Fruit fly (Drosophila melanogaster) whole organism, embryonic: ENCODE data around the gene CG12106.
A peak's percentile ranks its signal among the peaks of the same experiment; 100 is the strongest.

Experiments used
- Abd-B ChIP-seq: fragments of 200-800 bp; sonication (Bioruptor generic); optimal IDR thresholded peaks from 2 replicates; lab custom pipeline; 2018; ENCODE audit warnings: missing biosample characterization, mild to moderate bottlenecking, missing genetic modification characterization, moderate library complexity
- BEAF-32 ChIP-seq: fragments of 200-800 bp; sonication (Bioruptor generic); optimal IDR thresholded peaks from 3 replicates; lab custom pipeline; 2017; ENCODE audit warnings: missing biosample characterization, missing genetic modification characterization, mild to moderate bottlenecking, moderate library complexity, missing genetic modification reagents
- C15 ChIP-seq: fragments of 200-800 bp; sonication (Bioruptor generic); IDR thresholded peaks from 3 replicates; pipeline ENCODE4 v1.3.6; 2022; ENCODE audit warnings: missing biosample characterization, missing genetic modification characterization
- CG11398 ChIP-seq: fragments of 200-800 bp; sonication (Bioruptor generic); optimal IDR thresholded peaks from 2 replicates; lab custom pipeline; 2016; ENCODE audit warnings: missing biosample characterization, missing genetic modification characterization
- CG12236 ChIP-seq: fragments of 200-800 bp; sonication (Bioruptor generic); optimal IDR thresholded peaks from 2 replicates; lab custom pipeline; 2016; ENCODE audit warnings: missing biosample characterization, missing genetic modification characterization
- CG15514 ChIP-seq: fragments of 200-800 bp; sonication (Bioruptor generic); optimal IDR thresholded peaks from 3 replicates; lab custom pipeline; 2017; ENCODE audit warnings: missing biosample characterization, missing genetic modification characterization, mild to moderate bottlenecking, moderate library complexity, missing genetic modification reagents
- CG17829 ChIP-seq: fragments of 200-800 bp; optimal IDR thresholded peaks from 2 replicates; lab custom pipeline; 2019; ENCODE audit warnings: missing biosample characterization, mild to moderate bottlenecking, missing genetic modification characterization, moderate library complexity
- CG2116 ChIP-seq: fragments of 200-800 bp; sonication (Bioruptor generic); optimal IDR thresholded peaks from 3 replicates; lab custom pipeline; 2018; ENCODE audit warnings: missing biosample characterization, mild to moderate bottlenecking, missing genetic modification characterization
- CG32532 ChIP-seq: fragments of 200-800 bp; sonication (Bioruptor generic); IDR thresholded peaks from 2 replicates; pipeline ENCODE4 v1.3.6; 2022; ENCODE audit warnings: missing biosample characterization, missing genetic modification characterization
- CG3726 ChIP-seq: fragments of 200-800 bp; sonication (Bioruptor generic); IDR thresholded peaks from 3 replicates; pipeline ENCODE4, ENCODE4 v1.3.6; 2022; ENCODE audit warnings: missing biosample characterization, missing genetic modification characterization
- CG4617 ChIP-seq: fragments of 200-800 bp; sonication (Bioruptor generic); optimal IDR thresholded peaks from 3 replicates; lab custom pipeline; 2016; ENCODE audit warnings: missing biosample characterization, missing genetic modification characterization, borderline replicate concordance
- CG4730 ChIP-seq: fragments of 200-800 bp; sonication (Bioruptor generic); IDR thresholded peaks from 2 replicates; pipeline ENCODE4 v1.3.6; 2022; ENCODE audit warnings: missing biosample characterization, missing genetic modification characterization
- CG4820 ChIP-seq: fragments of 200-800 bp; sonication (Bioruptor generic); optimal IDR thresholded peaks from 3 replicates; lab custom pipeline; 2016; ENCODE audit warnings: missing biosample characterization, missing genetic modification characterization
- CG7963 ChIP-seq: fragments of 200-800 bp; sonication (Bioruptor generic); IDR thresholded peaks from 3 replicates; pipeline ENCODE4 v1.3.6; 2022; ENCODE audit warnings: missing biosample characterization, missing genetic modification characterization; ENCODE audit not compliant: partially characterized antibody
- CG9797 ChIP-seq: fragments of 200-800 bp; sonication (Bioruptor generic); optimal IDR thresholded peaks from 3 replicates; lab custom pipeline; 2018; ENCODE audit warnings: missing biosample characterization, mild to moderate bottlenecking, missing genetic modification characterization
- Dfd ChIP-seq, 2 experiments: fragments of >200 bp; optimal IDR thresholded peaks; 2 replicates each; lab custom pipeline; 2017; ENCODE audit warnings: missing biosample characterization in 2 of 2, missing genetic modification characterization in 2 of 2
- Dip2 ChIP-seq: fragments of 200-800 bp; sonication (Bioruptor generic); IDR thresholded peaks from 2 replicates; pipeline ENCODE4 v1.3.6; 2022; ENCODE audit warnings: missing biosample characterization, missing genetic modification characterization
- Dip3 ChIP-seq: fragments of 200-800 bp; sonication (Bioruptor generic); optimal IDR thresholded peaks from 3 replicates; lab custom pipeline; 2016; ENCODE audit warnings: missing biosample characterization, missing genetic modification characterization
- Dll ChIP-seq: fragments of 200-800 bp; sonication (Bioruptor generic); IDR thresholded peaks from 4 replicates; pipeline ENCODE4 v1.3.6; 2022; ENCODE audit warnings: missing biosample characterization, missing genetic modification characterization; ENCODE audit not compliant: partially characterized antibody
- Doc3 ChIP-seq: fragments of 200-800 bp; sonication (Bioruptor generic); IDR thresholded peaks from 3 replicates; pipeline ENCODE4 v1.3.6; 2022; ENCODE audit warnings: missing biosample characterization, missing genetic modification characterization; ENCODE audit not compliant: partially characterized antibody
- Ets97D ChIP-seq: fragments of 200-800 bp; sonication (Bioruptor generic); optimal IDR thresholded peaks from 3 replicates; lab custom pipeline; 2016; ENCODE audit warnings: missing biosample characterization, missing genetic modification characterization
- HLH4C ChIP-seq: fragments of 200-800 bp; sonication (Bioruptor generic); IDR thresholded peaks from 3 replicates; pipeline ENCODE4 v1.3.6; 2022; ENCODE audit warnings: missing biosample characterization, missing genetic modification characterization; ENCODE audit not compliant: partially characterized antibody
- MBD-R2 ChIP-seq: fragments of 200-800 bp; sonication (Bioruptor generic); IDR thresholded peaks from 2 replicates; pipeline ENCODE4 v1.3.6; 2022; ENCODE audit warnings: missing biosample characterization, missing genetic modification characterization
- MESR4 ChIP-seq: fragments of 200-800 bp; sonication (Bioruptor generic); optimal IDR thresholded peaks from 2 replicates; lab custom pipeline; 2018; ENCODE audit warnings: missing biosample characterization, mild to moderate bottlenecking, missing genetic modification characterization, moderate library complexity
- Opbp ChIP-seq: fragments of 200-800 bp; sonication (Bioruptor generic); IDR thresholded peaks from 3 replicates; pipeline ENCODE4 v1.3.6; 2022; ENCODE audit warnings: missing biosample characterization, missing genetic modification characterization; ENCODE audit not compliant: partially characterized antibody
- Scr ChIP-seq: fragments of 200-800 bp; sonication (Bioruptor generic); IDR thresholded peaks from 2 replicates; pipeline ENCODE4 v1.3.6; 2022; ENCODE audit warnings: missing biosample characterization, missing genetic modification characterization; ENCODE audit not compliant: partially characterized antibody
- Sry-δ ChIP-seq: fragments of 200-800 bp; sonication (Bioruptor generic); optimal IDR thresholded peaks from 2 replicates; lab custom pipeline; 2016; ENCODE audit warnings: missing biosample characterization, missing genetic modification characterization
- YL-1 ChIP-seq: fragments of 200-800 bp; sonication (Bioruptor generic); optimal IDR thresholded peaks from 3 replicates; lab custom pipeline; 2017; ENCODE audit warnings: missing biosample characterization, mild to moderate bottlenecking, missing genetic modification characterization
- abd-A ChIP-seq: fragments of 200-800 bp; sonication (Bioruptor generic); optimal IDR thresholded peaks from 3 replicates; lab custom pipeline; 2019; ENCODE audit warnings: missing biosample characterization, mild to moderate bottlenecking, missing genetic modification characterization, moderate library complexity
- amos ChIP-seq: fragments of 200-800 bp; sonication (Bioruptor generic); IDR thresholded peaks from 2 replicates; pipeline ENCODE4 v1.3.6; 2022; ENCODE audit warnings: missing biosample characterization, missing genetic modification characterization; ENCODE audit not compliant: partially characterized antibody
- ato ChIP-seq: fragments of 200-800 bp; sonication (Bioruptor generic); IDR thresholded peaks from 2 replicates; pipeline ENCODE4 v1.3.6; 2022; ENCODE audit warnings: missing biosample characterization, missing genetic modification characterization; ENCODE audit not compliant: partially characterized antibody
- bbx ChIP-seq: fragments of 200-800 bp; sonication (Bioruptor generic); IDR thresholded peaks from 2 replicates; pipeline ENCODE4 v1.3.6; 2022; ENCODE audit warnings: missing biosample characterization, missing genetic modification characterization; ENCODE audit not compliant: partially characterized antibody
- bsh ChIP-seq, 2 experiments: fragments of 200-800 bp; sonication (Bioruptor generic); optimal IDR thresholded peaks; 2 replicates each; lab custom pipeline; 2017 to 2018; ENCODE audit warnings: mild to moderate bottlenecking in 2 of 2, missing biosample characterization in 2 of 2, missing genetic modification characterization in 2 of 2, moderate library complexity in 1 of 2
- dm ChIP-seq: fragments of 200-800 bp; sonication (Bioruptor generic); optimal IDR thresholded peaks from 3 replicates; lab custom pipeline; 2016; ENCODE audit warnings: missing biosample characterization, missing genetic modification characterization
- hb ChIP-seq: fragments of 200-800 bp; sonication (Bioruptor generic); IDR thresholded peaks from 3 replicates; pipeline ENCODE4 v1.3.6; 2022; ENCODE audit warnings: missing biosample characterization, missing genetic modification characterization; ENCODE audit not compliant: partially characterized antibody
- ken ChIP-seq: fragments of 200-800 bp; sonication (Bioruptor generic); IDR thresholded peaks from 3 replicates; pipeline ENCODE4 v1.3.6; 2022; ENCODE audit warnings: missing biosample characterization, missing genetic modification characterization
- knrl ChIP-seq: fragments of 200-800 bp; sonication (Bioruptor generic); IDR thresholded peaks from 3 replicates; pipeline ENCODE4 v1.3.6; 2022; ENCODE audit warnings: missing biosample characterization, missing genetic modification characterization; ENCODE audit not compliant: partially characterized antibody
- mld ChIP-seq: fragments of 200-800 bp; sonication (Bioruptor generic); IDR thresholded peaks from 3 replicates; pipeline ENCODE4 v1.3.6; 2022; ENCODE audit warnings: missing biosample characterization, missing genetic modification characterization; ENCODE audit not compliant: partially characterized antibody
- nerfin-2 ChIP-seq: fragments of 200-800 bp; sonication (Bioruptor generic); IDR thresholded peaks from 2 replicates; pipeline ENCODE4 v1.3.6; 2022; ENCODE audit warnings: missing biosample characterization, missing genetic modification characterization; ENCODE audit not compliant: partially characterized antibody
- onecut ChIP-seq: fragments of 200-800 bp; sonication (Bioruptor generic); IDR thresholded peaks from 2 replicates; pipeline ENCODE4 v1.3.6; 2022; ENCODE audit warnings: missing biosample characterization, missing genetic modification characterization
- psq ChIP-seq: fragments of 200-800 bp; sonication (Bioruptor generic); optimal IDR thresholded peaks from 2 replicates; lab custom pipeline; 2017; ENCODE audit warnings: missing biosample characterization, missing genetic modification characterization
- pzg ChIP-seq: fragments of 200-800 bp; sonication (Bioruptor generic); optimal IDR thresholded peaks from 3 replicates; lab custom pipeline; 2018; ENCODE audit warnings: missing biosample characterization, mild to moderate bottlenecking, missing genetic modification characterization, moderate library complexity
- row ChIP-seq: fragments of 200-800 bp; sonication (Bioruptor generic); IDR thresholded peaks from 3 replicates; pipeline ENCODE4 v1.3.6; 2022; ENCODE audit warnings: missing biosample characterization, missing genetic modification characterization
- run ChIP-seq: fragments of 200-800 bp; sonication (Bioruptor generic); optimal IDR thresholded peaks from 3 replicates; lab custom pipeline; 2018; ENCODE audit warnings: missing biosample characterization, mild to moderate bottlenecking, missing genetic modification characterization
- schlank ChIP-seq: fragments of 200-800 bp; sonication (Bioruptor generic); optimal IDR thresholded peaks from 2 replicates; lab custom pipeline; 2018; ENCODE audit warnings: missing biosample characterization, mild to moderate bottlenecking, missing genetic modification characterization
- stwl ChIP-seq: fragments of 200-800 bp; sonication (Bioruptor generic); optimal IDR thresholded peaks from 3 replicates; lab custom pipeline; 2018; ENCODE audit warnings: missing biosample characterization, mild to moderate bottlenecking, missing genetic modification characterization, moderate library complexity
- tin ChIP-seq: fragments of 200-800 bp; sonication (Bioruptor generic); optimal IDR thresholded peaks from 3 replicates; lab custom pipeline; 2016; ENCODE audit warnings: missing biosample characterization, missing genetic modification characterization
- unc-4 ChIP-seq: fragments of 200-800 bp; sonication (Bioruptor generic); IDR thresholded peaks from 2 replicates; pipeline ENCODE4 v1.3.6; 2022; ENCODE audit warnings: missing biosample characterization, missing genetic modification characterization; ENCODE audit not compliant: partially characterized antibody
- usp ChIP-seq: fragments of >200 bp; optimal IDR thresholded peaks from 2 replicates; lab custom pipeline; 2017; ENCODE audit warnings: missing biosample characterization, missing genetic modification characterization

Gene CG12106

dm6 chrX:9232199-9232598 lies 38.5 kb downstream of the CG12106 start, which contains the start of gene CG12121 (continued):
- TF ChIP-seq CG3726 (GFP tag; lab: Robert Waterston, UW) (no peak), CG7963 (peak; percentile 72), schlank (no peak), tin (no peak), psq (GFP tag; lab: Kevin White, UChicago) (no peak), C15 (GFP tag; lab: Robert Waterston, UW) (no peak), Scr (GFP tag; lab: Robert Waterston, UW) (peak; percentile 65), CG11398 (GFP tag; lab: Kevin White, UChicago) (no peak), stwl (tag; lab: Kevin White, UChicago) (peak; percentile 53), CG4820 (GFP tag; lab: Kevin White, UChicago) (no peak), CG4617 (peak; percentile 34), nerfin-2 (GFP tag; lab: Robert Waterston, UW) (peak; percentile 72), usp (GFP tag; lab: Kevin White, UChicago) (no peak), Dll (GFP tag; lab: Robert Waterston, UW) (peak; percentile 71; the same call in 2 of the 4 replicates), CG15514 (peak; percentile 71), Doc3 (GFP tag; lab: Robert Waterston, UW) (peak; percentile 58), CG9797 (GFP tag; lab: Kevin White, UChicago) (peak; percentile 42), mld (GFP tag; lab: Robert Waterston, UW) (peak; percentile 57; the same call in 1 of the 3 replicates), YL-1 (GFP tag; lab: Kevin White, UChicago) (peak; percentile 39), CG12236 (GFP tag; lab: Kevin White, UChicago) (no peak), dm (GFP tag; lab: Kevin White, UChicago) (peak; percentile 11), Dip3 (GFP tag; lab: Kevin White, UChicago) (no peak), row (GFP tag; lab: Robert Waterston, UW) (0 out of 3 replicates have a peak, but pooled peaks have one; percentile 21), CG17829 (tag; lab: Kevin White, UChicago) (peak; percentile 18), CG32532 (GFP tag; lab: Robert Waterston, UW) (no peak), MBD-R2 (GFP tag; lab: Robert Waterston, UW) (peak; percentile 59), knrl (GFP tag; lab: Robert Waterston, UW) (peak; percentile 52; the same call in 2 of the 3 replicates), amos (peak; percentile 75; the same call in 1 of the 2 replicates), bbx (GFP tag; lab: Robert Waterston, UW) (peak; percentile 80), HLH4C (GFP tag; lab: Robert Waterston, UW) (peak; percentile 79), BEAF-32 (GFP tag; lab: Kevin White, UChicago) (peak; percentile 66), Abd-B (GFP tag; lab: Kevin White, UChicago) (peak; percentile 18), abd-A (no peak), ato (GFP tag; lab: Robert Waterston, UW) (peak; percentile 73), MESR4 (peak; percentile 77), Dfd (GFP tag; optimal IDR thresholded peaks at IDR 0.05; lab: Kevin White, UChicago) (no peak), CG2116 (GFP tag; lab: Kevin White, UChicago) (peak; percentile 63), pzg (GFP tag; lab: Kevin White, UChicago) (peak; percentile 84), bsh (GFP tag; optimal IDR thresholded peaks at IDR 0.05; lab: Kevin White, UChicago) (no peak), Dip2 (GFP tag; lab: Robert Waterston, UW) (no peak), onecut (GFP tag; lab: Robert Waterston, UW) (no peak), CG4730 (GFP tag; lab: Robert Waterston, UW) (no peak), Ets97D (GFP tag; lab: Kevin White, UChicago) (peak; percentile 49), run (tag; lab: Kevin White, UChicago) (no peak), hb (peak; percentile 75; the same call in 2 of the 3 replicates), Opbp (GFP tag; lab: Robert Waterston, UW) (peak; percentile 63; the same call in 2 of the 3 replicates), Sry-δ (GFP tag; lab: Kevin White, UChicago) (peak; percentile 68), unc-4 (GFP tag; lab: Robert Waterston, UW) (peak; percentile 63), ken (GFP tag; lab: Robert Waterston, UW) (no peak)
